Worm (Caenorhabditis elegans) whole organism, L1 larva: ENCODE measurements around the gene ZK1240.8.

ENCODE experiments used
- ceh-88 ChIP-seq: fragments of 200-800 bp; sonication (Bioruptor generic); IDR thresholded peaks from 2 replicates; pipeline ENCODE4 v1.3.6; 2022; ENCODE audit warnings: missing genetic modification characterization, missing compliant biosample characterization
- hlh-17 ChIP-seq: fragments of 200-800 bp; sonication (Bioruptor generic); optimal IDR thresholded peaks from 2 replicates; lab custom pipeline; 2018; ENCODE audit warnings: missing genetic modification characterization, mild to moderate bottlenecking, missing compliant biosample characterization, moderate library complexity, borderline replicate concordance
- lin-35 ChIP-seq, 2 experiments: fragments of 150-350 bp; optimal IDR thresholded peaks; 2 replicates each; lab custom pipeline; 2014; ENCODE audit warnings: missing biosample characterization in 2 of 2, missing genetic modification characterization in 2 of 2, missing genetic modification reagents in 2 of 2
- lin-39 ChIP-seq: fragments of 150-350 bp; optimal IDR thresholded peaks from 2 replicates; lab custom pipeline; 2014; ENCODE audit warnings: missing biosample characterization, missing genetic modification reagents, missing genetic modification characterization
- nhr-71 ChIP-seq: sonication (generic microtip); optimal IDR thresholded peaks from 2 replicates; lab custom pipeline; 2016; ENCODE audit warnings: mild to moderate bottlenecking, missing genetic modification characterization, moderate library complexity, missing compliant biosample characterization
- nhr-77 ChIP-seq: fragments of 150-350 bp; optimal IDR thresholded peaks from 2 replicates; lab custom pipeline; 2014; ENCODE audit warnings: missing biosample characterization, missing genetic modification characterization
- nhr-85 ChIP-seq: sonication (generic microtip); peaks from one replicate; lab custom pipeline; 2016; ENCODE audit warnings: missing genetic modification characterization, inconsistent platforms, missing compliant biosample characterization

- TF ChIP-seq nhr-85 (tag; lab: Kevin White, UChicago) = no peak
- no peak for TF ChIP-seq nhr-77 (tag; lab: Kevin White, UChicago)
- no peak for TF ChIP-seq lin-39 (tag; lab: Kevin White, UChicago)
- no peak for TF ChIP-seq ceh-88 (GFP tag; lab: Robert Waterston, UW)
- no peak for TF ChIP-seq nhr-71 (tag; lab: Kevin White, UChicago)
- TF ChIP-seq lin-35 (GFP tag; optimal IDR thresholded peaks at IDR 0.05; lab: Kevin White, UChicago) = no peak
- no peak for TF ChIP-seq hlh-17 (GFP tag; lab: Kevin White, UChicago)
These were observed 5.9 kb downstream of the ZK1240.8 start, which contains the start of the genes ZK1240.6 and ZK1240.2 for ce11 chrII:2322857-2323518.
